Fruit fly (Drosophila melanogaster) whole organism: ENCODE measurements around the gene soti.

Experiments
- CG8478 ChIP-seq: fragments of >200 bp; optimal IDR thresholded peaks from 2 replicates; lab custom pipeline; 2018; ENCODE audit warnings: inconsistent platforms
- Dll ChIP-seq: fragments of >200 bp; optimal IDR thresholded peaks from 2 replicates; lab custom pipeline; 2017
- EcR ChIP-seq, 2 experiments: fragments of >200 bp; optimal IDR thresholded peaks; 2 replicates each; lab custom pipeline; 2017; ENCODE audit warnings: missing biosample characterization in 2 of 2, missing genetic modification characterization in 2 of 2, missing genetic modification reagents in 2 of 2
- psq ChIP-seq: fragments of >200 bp; optimal IDR thresholded peaks from 2 replicates; lab custom pipeline; 2017

DNA sequence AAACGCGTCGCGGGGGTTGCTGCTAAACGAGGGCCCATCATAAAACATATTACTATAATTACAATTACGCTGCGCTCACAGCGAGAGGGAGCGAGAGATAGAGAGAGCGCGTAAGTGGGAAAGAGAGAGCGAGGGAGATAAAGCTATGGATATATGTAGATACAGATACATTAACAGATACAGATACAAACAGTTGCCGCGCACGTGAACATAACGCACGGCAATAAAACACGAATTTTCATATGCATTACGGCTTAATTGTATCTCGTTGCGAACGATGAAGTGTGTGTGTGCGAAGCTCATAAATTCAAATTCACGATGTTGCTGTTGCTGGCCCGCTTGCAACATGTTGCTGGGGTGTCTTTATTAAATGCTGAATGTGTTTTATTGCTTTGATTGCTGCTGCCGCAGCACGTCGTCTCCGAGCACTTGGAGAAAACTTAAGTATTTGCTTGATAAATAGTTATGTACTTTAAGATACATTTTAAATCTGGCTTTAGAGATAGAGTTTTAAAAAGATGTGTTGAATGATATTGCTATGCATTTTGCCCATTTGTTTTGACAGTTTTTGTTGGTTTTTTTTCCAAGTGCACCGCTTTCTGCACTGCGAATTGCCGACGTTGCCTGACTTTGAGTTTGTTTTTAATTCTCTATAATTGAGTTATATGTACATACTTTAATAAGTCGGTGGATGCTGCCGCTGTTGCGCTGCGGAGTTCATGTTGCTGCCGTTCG lies 11.1 kb downstream of the soti start:
- TF ChIP-seq Dll (lab: Kevin White, UChicago) (no peak), CG8478 (lab: Kevin White, UChicago) (no peak), EcR (GFP tag; optimal IDR thresholded peaks at IDR 0.05; lab: Kevin White, UChicago) (no peak), psq (lab: Kevin White, UChicago) (no peak)
